Worm (Caenorhabditis elegans) whole organism, young adult: Measurements from ENCODE around the gene F48G7.4.

Source experiments
- B0261.1 ChIP-seq: sonication (generic microtip); optimal IDR thresholded peaks from 2 replicates; lab custom pipeline; 2016; ENCODE audit warnings: mild to moderate bottlenecking, missing genetic modification characterization, moderate library complexity, missing compliant biosample characterization
- Y95B8A.8 ChIP-seq: fragments of 200-800 bp; sonication (Bioruptor generic); IDR thresholded peaks from 2 replicates; pipeline ENCODE4 v1.3.6; 2022; ENCODE audit warnings: missing genetic modification reagents, missing genetic modification characterization, missing compliant biosample characterization
- ama-1 ChIP-seq, 3 experiments: fragments of 150-350 bp in 1 of 3; sonication (generic microtip) in 2 of 3; optimal IDR thresholded peaks; 2 replicates each; lab custom pipeline; 2014 to 2018; ENCODE audit warnings: missing biosample characterization in 2 of 3, missing genetic modification characterization in 2 of 3, missing genetic modification reagents in 2 of 3
- attf-5 ChIP-seq: fragments of 200-800 bp; sonication (Bioruptor generic); optimal IDR thresholded peaks from 2 replicates; lab custom pipeline; 2018; ENCODE audit warnings: mild to moderate bottlenecking, missing genetic modification characterization, missing compliant biosample characterization
- fkh-3 ChIP-seq: sonication (generic microtip); optimal IDR thresholded peaks from 2 replicates; lab custom pipeline; 2016; ENCODE audit warnings: mild to moderate bottlenecking, missing genetic modification characterization, missing compliant biosample characterization
- unc-130 ChIP-seq: sonication (generic microtip); optimal IDR thresholded peaks from 2 replicates; lab custom pipeline; 2016; ENCODE audit warnings: missing genetic modification reagents, missing genetic modification characterization, missing compliant biosample characterization
- unc-62 ChIP-seq: fragments of 150-350 bp; optimal IDR thresholded peaks from 2 replicates; lab custom pipeline; 2014; ENCODE audit warnings: missing biosample characterization, missing genetic modification reagents, missing genetic modification characterization

- no peak for TF ChIP-seq Y95B8A.8
- TF ChIP-seq unc-130 (GFP tag; lab: Kevin White, UChicago): no peak
- no peak for TF ChIP-seq unc-62 (GFP tag; lab: Kevin White, UChicago)
- no peak for TF ChIP-seq attf-5 (GFP tag; lab: Kevin White, UChicago)
- no peak for TF ChIP-seq B0261.1 (tag; lab: Kevin White, UChicago)
- no peak for TF ChIP-seq fkh-3 (tag; lab: Kevin White, UChicago)
- TF ChIP-seq ama-1 (optimal IDR thresholded peaks at IDR 0.05; lab: Kevin White, UChicago): no peak
- TF ChIP-seq ama-1 (GFP tag; optimal IDR thresholded peaks at IDR 0.05; lab: Kevin White, UChicago): no peak
Observed at ce11 chrV:596923-597322, 22.3 kb upstream of the F48G7.4 start.
